Worm (Caenorhabditis elegans) whole organism, L4 larva: ENCODE results near the gene F26F12.4.

Source experiments
- F10B5.3 ChIP-seq: sonication (generic microtip); optimal IDR thresholded peaks from 2 replicates; lab custom pipeline; 2016; ENCODE audit warnings: mild to moderate bottlenecking, missing genetic modification characterization, missing compliant biosample characterization
- F26F4.8 ChIP-seq: fragments of 200-800 bp; sonication (Bioruptor generic); conservative IDR thresholded peaks from 2 replicates; pipeline ENCODE4 v1.3.6; 2022; ENCODE audit warnings: missing genetic modification characterization, missing compliant biosample characterization
- F44E2.7 ChIP-seq: fragments of 200-800 bp; sonication (Bioruptor generic); IDR thresholded peaks from 2 replicates; pipeline ENCODE4 v2.1.2; 2022; ENCODE audit warnings: missing genetic modification characterization, missing compliant biosample characterization
- F49E8.2 ChIP-seq: sonication (generic microtip); optimal IDR thresholded peaks from 2 replicates; lab custom pipeline; 2016; ENCODE audit warnings: missing compliant biosample characterization, mild to moderate bottlenecking, missing genetic modification characterization, borderline replicate concordance
- T20F7.1 ChIP-seq: fragments of 200-800 bp; sonication (Bioruptor generic); optimal IDR thresholded peaks from 2 replicates; lab custom pipeline; 2018; ENCODE audit warnings: mild to moderate bottlenecking, missing genetic modification characterization, missing compliant biosample characterization
- T26A8.4 ChIP-seq: fragments of 200-800 bp; sonication (Bioruptor generic); IDR thresholded peaks from 2 replicates; pipeline ENCODE4 v1.3.6; 2022; ENCODE audit warnings: missing genetic modification characterization, missing compliant biosample characterization
- Y48G9A.11 ChIP-seq: fragments of 200-800 bp; sonication (Bioruptor generic); IDR thresholded peaks from 2 replicates; pipeline ENCODE4 v1.3.6; 2022; ENCODE audit warnings: missing genetic modification reagents, missing genetic modification characterization, missing compliant biosample characterization
- Y75B8A.6 ChIP-seq: fragments of 200-800 bp; sonication (Bioruptor generic); IDR thresholded peaks from 2 replicates; pipeline ENCODE4 v1.3.6; 2022; ENCODE audit warnings: missing genetic modification reagents, missing genetic modification characterization, missing compliant biosample characterization
- ZK546.5 ChIP-seq, 2 experiments: sonication (generic microtip); optimal IDR thresholded peaks; 2 replicates each; lab custom pipeline; 2017; ENCODE audit warnings: missing biosample characterization in 2 of 2, missing genetic modification characterization in 2 of 2
- ama-1 ChIP-seq: fragments of 150-350 bp; optimal IDR thresholded peaks from 2 replicates; lab custom pipeline; 2014; ENCODE audit warnings: inconsistent platforms, mixed read lengths
- ceh-20 ChIP-seq: fragments of 200-800 bp; sonication (Bioruptor generic); IDR thresholded peaks from 2 replicates; pipeline ENCODE4 v1.3.6; 2022; ENCODE audit warnings: missing genetic modification reagents, missing genetic modification characterization, missing compliant biosample characterization
- ceh-32 ChIP-seq: sonication (generic microtip); optimal IDR thresholded peaks from 2 replicates; lab custom pipeline; 2016; ENCODE audit warnings: mild to moderate bottlenecking, missing genetic modification characterization, missing compliant biosample characterization; ENCODE audit not compliant: poor library complexity
- ceh-44 ChIP-seq: fragments of 200-800 bp; sonication (Bioruptor generic); IDR thresholded peaks from 2 replicates; pipeline ENCODE4 v1.3.6; 2022; ENCODE audit warnings: missing genetic modification reagents, missing genetic modification characterization, missing compliant biosample characterization
- cey-2 ChIP-seq: sonication (generic microtip); optimal IDR thresholded peaks from 3 replicates; lab custom pipeline; 2017; ENCODE audit warnings: missing genetic modification characterization, mild to moderate bottlenecking, missing compliant biosample characterization, antibody characterized with exemption, borderline replicate concordance; ENCODE audit not compliant: insufficient read depth
- ctbp-1 ChIP-seq: fragments of 200-800 bp; sonication (Bioruptor generic); IDR thresholded peaks from 2 replicates; pipeline ENCODE4 v1.3.6; 2022; ENCODE audit warnings: missing genetic modification reagents, missing genetic modification characterization, missing compliant biosample characterization
- daf-12 ChIP-seq: fragments of 150-350 bp; optimal IDR thresholded peaks from 2 replicates; lab custom pipeline; 2014; ENCODE audit warnings: missing biosample characterization, missing genetic modification reagents, missing genetic modification characterization
- daf-16 ChIP-seq, 3 experiments: sonication (generic microtip); optimal IDR thresholded peaks; 2 replicates each; lab custom pipeline; 2016 to 2017; ENCODE audit warnings: missing genetic modification characterization in 3 of 3, missing genetic modification reagents in 3 of 3, mild to moderate bottlenecking in 2 of 3, missing compliant biosample characterization in 2 of 3, missing biosample characterization in 1 of 3, moderate library complexity in 1 of 3
- dpl-1 ChIP-seq: fragments of 150-350 bp; optimal IDR thresholded peaks from 2 replicates; lab custom pipeline; 2014; ENCODE audit warnings: missing biosample characterization, missing genetic modification reagents, missing genetic modification characterization
- duxl-1 ChIP-seq: sonication (generic microtip); optimal IDR thresholded peaks from 2 replicates; lab custom pipeline; 2016; ENCODE audit warnings: mild to moderate bottlenecking, missing genetic modification characterization, moderate library complexity, missing compliant biosample characterization; ENCODE audit not compliant: poor library complexity
- egl-43 ChIP-seq: fragments of 200-800 bp; sonication (Bioruptor generic); IDR thresholded peaks from 2 replicates; pipeline ENCODE4 v1.3.6; 2022; ENCODE audit warnings: missing genetic modification reagents, missing genetic modification characterization, missing compliant biosample characterization
- fos-1 ChIP-seq: fragments of 150-350 bp; optimal IDR thresholded peaks from 2 replicates; lab custom pipeline; 2014; ENCODE audit warnings: missing biosample characterization, missing genetic modification characterization
- gei-8 ChIP-seq: fragments of 200-800 bp; sonication (Bioruptor generic); optimal IDR thresholded peaks from 2 replicates; lab custom pipeline; 2018; ENCODE audit warnings: mild to moderate bottlenecking, missing genetic modification characterization, missing compliant biosample characterization
- hif-1 ChIP-seq, 2 experiments: sonication (generic microtip); optimal IDR thresholded peaks; 2 replicates each; lab custom pipeline; 2016 to 2017; ENCODE audit warnings: missing compliant biosample characterization in 2 of 2, missing genetic modification characterization in 2 of 2, missing genetic modification reagents in 2 of 2, missing genotype in 2 of 2, mild to moderate bottlenecking in 1 of 2
- hlh-11 ChIP-seq: fragments of 200-800 bp; sonication (Bioruptor generic); optimal IDR thresholded peaks from 2 replicates; lab custom pipeline; 2018; ENCODE audit warnings: mild to moderate bottlenecking, missing genetic modification characterization, missing compliant biosample characterization
- hlh-30 ChIP-seq: sonication (generic microtip); optimal IDR thresholded peaks from 2 replicates; lab custom pipeline; 2017; ENCODE audit warnings: antibody characterized with exemption, mild to moderate bottlenecking, missing genetic modification characterization, missing compliant biosample characterization; ENCODE audit not compliant: insufficient read depth
- lin-1 ChIP-seq: fragments of 200-800 bp; sonication (Bioruptor generic); IDR thresholded peaks from 2 replicates; pipeline ENCODE4 v1.3.6; 2022; ENCODE audit warnings: missing genetic modification reagents, missing genetic modification characterization, missing compliant biosample characterization
- lin-13 ChIP-seq: fragments of 150-350 bp; optimal IDR thresholded peaks from 2 replicates; lab custom pipeline; 2014; ENCODE audit warnings: missing biosample characterization, missing genetic modification reagents, missing genetic modification characterization
- lin-15B ChIP-seq: fragments of 150-350 bp; sonication (generic microtip); optimal IDR thresholded peaks from 3 replicates; lab custom pipeline; 2014; ENCODE audit warnings: missing biosample characterization, missing genetic modification characterization
- lsy-2 ChIP-seq, 2 experiments: fragments of 150-350 bp in 1 of 2; sonication (generic microtip) in 1 of 2; optimal IDR thresholded peaks; 2 replicates each; lab custom pipeline; 2014 to 2017; ENCODE audit warnings: missing biosample characterization in 2 of 2, missing genetic modification characterization in 2 of 2
- mdt-29 ChIP-seq: fragments of 200-800 bp; sonication (Bioruptor generic); IDR thresholded peaks from 2 replicates; pipeline ENCODE4 v1.3.6; 2022; ENCODE audit warnings: missing genetic modification reagents, missing genetic modification characterization, missing compliant biosample characterization
- mep-1 ChIP-seq: fragments of 150-350 bp; sonication (generic microtip); optimal IDR thresholded peaks from 3 replicates; lab custom pipeline; 2014; ENCODE audit warnings: missing biosample characterization, missing genetic modification characterization
- nhr-10 ChIP-seq: fragments of 150-350 bp; optimal IDR thresholded peaks from 2 replicates; lab custom pipeline; 2014; ENCODE audit warnings: missing biosample characterization, missing genetic modification characterization
- nhr-102 ChIP-seq: sonication (generic microtip); optimal IDR thresholded peaks from 2 replicates; lab custom pipeline; 2016; ENCODE audit warnings: mild to moderate bottlenecking, missing genetic modification characterization, moderate library complexity, missing compliant biosample characterization
- nhr-11 ChIP-seq: fragments of 150-350 bp; optimal IDR thresholded peaks from 2 replicates; lab custom pipeline; 2014; ENCODE audit warnings: missing biosample characterization, missing genetic modification characterization
- nhr-25 ChIP-seq: sonication (generic microtip); optimal IDR thresholded peaks from 2 replicates; lab custom pipeline; 2017; ENCODE audit warnings: missing genetic modification characterization, mild to moderate bottlenecking, missing compliant biosample characterization, antibody characterized with exemption, moderate library complexity, borderline replicate concordance; ENCODE audit not compliant: insufficient read depth
- nhr-28 ChIP-seq: fragments of 150-350 bp; optimal IDR thresholded peaks from 2 replicates; lab custom pipeline; 2014; ENCODE audit warnings: missing biosample characterization, missing genetic modification characterization
- nhr-42 ChIP-seq: fragments of 200-800 bp; sonication (Bioruptor generic); IDR thresholded peaks from 2 replicates; pipeline ENCODE4 v1.3.6; 2022; ENCODE audit warnings: missing genetic modification characterization, missing compliant biosample characterization
- pha-4 ChIP-seq, 2 experiments: fragments of 150-350 bp in 1 of 2; fragments of 200-800 bp in 1 of 2; sonication (Bioruptor generic) in 1 of 2; IDR thresholded peaks in 1 of 2; optimal IDR thresholded peaks in 1 of 2; 2 replicates each; pipeline versions ENCODE4 v1.3.6 to Lab custom; 2014 to 2022; ENCODE audit warnings: missing genetic modification characterization in 2 of 2, missing genetic modification reagents in 2 of 2, missing biosample characterization in 1 of 2, missing compliant biosample characterization in 1 of 2
- php-3 ChIP-seq: fragments of 200-800 bp; sonication (Bioruptor generic); IDR thresholded peaks from 2 replicates; pipeline ENCODE4 v1.3.6; 2022; ENCODE audit warnings: missing genetic modification reagents, missing genetic modification characterization, missing compliant biosample characterization
- pqm-1 ChIP-seq: sonication (generic microtip); optimal IDR thresholded peaks from 2 replicates; lab custom pipeline; 2017; ENCODE audit warnings: missing biosample characterization, missing genetic modification characterization
- rbr-2 ChIP-seq: sonication (generic microtip); optimal IDR thresholded peaks from 2 replicates; lab custom pipeline; 2016; ENCODE audit warnings: missing genotype, missing genetic modification characterization, missing compliant biosample characterization
- sdz-12 ChIP-seq: fragments of 200-800 bp; sonication (Bioruptor generic); optimal IDR thresholded peaks from 2 replicates; lab custom pipeline; 2018; ENCODE audit warnings: mild to moderate bottlenecking, missing genetic modification characterization, missing compliant biosample characterization
- skn-1 ChIP-seq: fragments of 150-350 bp; optimal IDR thresholded peaks from 2 replicates; lab custom pipeline; 2014; ENCODE audit warnings: missing biosample characterization, missing genetic modification characterization
- snpc-4 ChIP-seq: fragments of 150-350 bp; optimal IDR thresholded peaks from 2 replicates; lab custom pipeline; 2014; ENCODE audit warnings: missing biosample characterization, missing genetic modification characterization
- spr-3 ChIP-seq: fragments of 200-800 bp; sonication (Bioruptor generic); optimal IDR thresholded peaks from 2 replicates; lab custom pipeline; 2018; ENCODE audit warnings: mild to moderate bottlenecking, missing genetic modification characterization, missing compliant biosample characterization
- tra-1 ChIP-seq: fragments of 200-800 bp; sonication (Bioruptor generic); IDR thresholded peaks from 2 replicates; pipeline ENCODE4 v1.3.6; 2022; ENCODE audit warnings: missing genetic modification reagents, missing genetic modification characterization, missing compliant biosample characterization
- unc-39 ChIP-seq: sonication (generic microtip); optimal IDR thresholded peaks from 2 replicates; lab custom pipeline; 2017; ENCODE audit warnings: missing biosample characterization, missing genetic modification characterization
- zfp-3 ChIP-seq: fragments of 200-800 bp; sonication (Bioruptor generic); conservative IDR thresholded peaks from 2 replicates; pipeline ENCODE4 v1.3.6; 2022; ENCODE audit warnings: missing genetic modification reagents, missing genetic modification characterization, missing compliant biosample characterization
- zip-2 ChIP-seq: fragments of 150-350 bp; optimal IDR thresholded peaks from 2 replicates; lab custom pipeline; 2014; ENCODE audit warnings: missing biosample characterization, missing genetic modification characterization
- ztf-7 ChIP-seq: fragments of 150-350 bp; optimal IDR thresholded peaks from 2 replicates; lab custom pipeline; 2014; ENCODE audit warnings: missing biosample characterization, missing genetic modification characterization

The F26F12.4 gene

DNA sequence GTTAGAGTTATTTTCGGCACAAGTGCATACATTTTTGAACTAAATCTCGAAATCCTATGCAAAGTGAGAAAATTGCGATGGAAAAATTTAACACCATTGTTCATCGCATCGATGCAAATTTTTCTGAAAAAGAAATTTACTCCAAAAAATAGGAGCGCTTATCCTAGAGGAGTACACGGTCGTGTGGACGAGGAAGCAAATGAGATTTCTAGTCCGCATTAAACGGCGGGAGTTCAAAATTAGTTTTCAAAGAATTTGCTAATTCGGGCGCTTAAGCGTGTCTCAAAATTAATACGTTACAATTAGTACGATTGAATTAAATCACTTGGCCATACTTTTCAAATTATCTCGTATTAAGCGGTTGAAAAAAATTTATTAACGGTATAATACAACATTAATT lies 48.6 kb upstream of the F26F12.4 start, which contains the start of gene lrpr-1 (continued):
- TF ChIP-seq mdt-29 (GFP tag; lab: Robert Waterston, UW): 0 out of 2 replicates have a peak, but pooled peaks have one; percentile 23
- no peak for TF ChIP-seq ceh-32
- TF ChIP-seq zip-2: no peak
- TF ChIP-seq fos-1: no peak
- TF ChIP-seq mep-1 (tag; lab: Kevin White, UChicago): no peak
- no peak for TF ChIP-seq skn-1 (tag; lab: Kevin White, UChicago)
- no peak for TF ChIP-seq cey-2 (tag; lab: Kevin White, UChicago)
- no peak for TF ChIP-seq Y75B8A.6 (GFP tag; lab: Robert Waterston, UW)
- TF ChIP-seq tra-1: no peak; the same call in 1 of the 2 replicates
- TF ChIP-seq pqm-1 (tag; lab: Kevin White, UChicago): no peak
- TF ChIP-seq nhr-102: no peak
- TF ChIP-seq ZK546.5 (tag; optimal IDR thresholded peaks at IDR 0.05; lab: Kevin White, UChicago): no peak
- no peak for TF ChIP-seq spr-3 (GFP tag; lab: Kevin White, UChicago)
- TF ChIP-seq nhr-42: no peak
- TF ChIP-seq ceh-44 (GFP tag; lab: Robert Waterston, UW): 0 out of 2 replicates have a peak, but pooled peaks have one; percentile 18
- TF ChIP-seq F49E8.2 (tag; lab: Kevin White, UChicago): peak; percentile 52
- peak; percentile 12 for TF ChIP-seq lin-13 (GFP tag; lab: Kevin White, UChicago)
- no peak for TF ChIP-seq daf-12 (tag; lab: Kevin White, UChicago)
- TF ChIP-seq lsy-2 (tag; optimal IDR thresholded peaks at IDR 0.05; lab: Kevin White, UChicago): no peak
- TF ChIP-seq T26A8.4 (GFP tag; lab: Robert Waterston, UW): no peak
- TF ChIP-seq ctbp-1 (GFP tag; lab: Robert Waterston, UW): no peak
- no peak for TF ChIP-seq nhr-28 (tag; lab: Kevin White, UChicago)
- no peak for TF ChIP-seq nhr-25 (tag; lab: Kevin White, UChicago)
- TF ChIP-seq gei-8: no peak
- TF ChIP-seq F10B5.3 (tag; lab: Kevin White, UChicago): peak; percentile 55
- peak; percentile 99 for TF ChIP-seq dpl-1 (GFP tag; lab: Kevin White, UChicago)
- no peak for TF ChIP-seq lin-1 (GFP tag; lab: Robert Waterston, UW)
- peak in 1 of 2 experiments; percentile 92 for TF ChIP-seq hif-1 (tag; optimal IDR thresholded peaks at IDR 0.05; lab: Kevin White, UChicago)
- TF ChIP-seq zfp-3 (GFP tag; lab: Robert Waterston, UW): no peak; the same call in 1 of the 2 replicates
- TF ChIP-seq nhr-10 (tag; lab: Kevin White, UChicago): no peak
- peak; percentile 78 for TF ChIP-seq ceh-20 (GFP tag; lab: Robert Waterston, UW)
- TF ChIP-seq lin-15B (tag; lab: Kevin White, UChicago): no peak
- TF ChIP-seq ztf-7 (tag; lab: Kevin White, UChicago): no peak
- TF ChIP-seq nhr-11 (tag; lab: Kevin White, UChicago): peak; percentile 43
- TF ChIP-seq unc-39: no peak
- peak; percentile 38 for TF ChIP-seq duxl-1 (tag; lab: Kevin White, UChicago)
- TF ChIP-seq ama-1 (lab: Kevin White, UChicago): no peak
- TF ChIP-seq Y48G9A.11 (GFP tag; lab: Robert Waterston, UW): peak; percentile 93
- TF ChIP-seq pha-4 (GFP tag; IDR thresholded peaks at IDR 0.05; lab: Robert Waterston, UW): no peak
- TF ChIP-seq pha-4 (tag; optimal IDR thresholded peaks at IDR 0.05; lab: Kevin White, UChicago): no peak
- TF ChIP-seq hlh-30 (tag; lab: Kevin White, UChicago): peak; percentile 52
- TF ChIP-seq hlh-11 (tag; lab: Kevin White, UChicago): no peak
- TF ChIP-seq sdz-12 (GFP tag; lab: Kevin White, UChicago): no peak
- TF ChIP-seq F44E2.7 (GFP tag; lab: Robert Waterston, UW): no peak
- no peak for TF ChIP-seq php-3 (GFP tag; lab: Robert Waterston, UW)
- TF ChIP-seq F26F4.8: no peak
- no peak for TF ChIP-seq snpc-4 (tag; lab: Kevin White, UChicago)
- peak in 1 of 2 experiments; percentile 49 for TF ChIP-seq daf-16 (GFP tag; optimal IDR thresholded peaks at IDR 0.05; lab: Kevin White, UChicago)
- no peak for TF ChIP-seq daf-16 (tag; optimal IDR thresholded peaks at IDR 0.05; lab: Kevin White, UChicago)
- TF ChIP-seq egl-43 (GFP tag; lab: Robert Waterston, UW): no peak
- peak; percentile 81 for TF ChIP-seq T20F7.1 (GFP tag; lab: Kevin White, UChicago)
- TF ChIP-seq rbr-2 (tag; lab: Kevin White, UChicago): peak; percentile 65
